Worm (Caenorhabditis elegans) whole organism, midembryonic: ENCODE data around the gene C41C4.9.
A peak's percentile ranks its signal among the peaks of the same experiment; 100 is the strongest.

Experiments used
- T22C8.4 ChIP-seq: fragments of 200-800 bp; sonication (Bioruptor generic); IDR thresholded peaks from 2 replicates; pipeline ENCODE4 v1.3.6; 2022; ENCODE audit warnings: missing genetic modification characterization, missing compliant biosample characterization
- cog-1 ChIP-seq: sonication (generic microtip); optimal IDR thresholded peaks from 2 replicates; lab custom pipeline; 2016; ENCODE audit warnings: missing genetic modification characterization, missing compliant biosample characterization
- flt-1 ChIP-seq: fragments of 200-800 bp; sonication (Bioruptor generic); IDR thresholded peaks from 2 replicates; pipeline ENCODE4 v1.3.6; 2022; ENCODE audit warnings: missing genetic modification characterization, missing compliant biosample characterization
- klf-2 ChIP-seq: fragments of 200-800 bp; sonication (Bioruptor generic); conservative IDR thresholded peaks from 2 replicates; pipeline ENCODE4 v1.3.6; 2022; ENCODE audit warnings: missing genetic modification reagents, missing genetic modification characterization, missing compliant biosample characterization
- med-1 ChIP-seq: sonication (generic microtip); optimal IDR thresholded peaks from 2 replicates; lab custom pipeline; 2017; ENCODE audit warnings: missing genetic modification characterization, mild to moderate bottlenecking, missing compliant biosample characterization, antibody characterized with exemption, missing genetic modification reagents; ENCODE audit not compliant: insufficient read depth
- ztf-23 ChIP-seq: fragments of 200-800 bp; sonication (Bioruptor generic); IDR thresholded peaks from 2 replicates; pipeline ENCODE4 v1.3.6; 2022; ENCODE audit warnings: missing genetic modification reagents, missing genetic modification characterization, missing compliant biosample characterization
- ztf-29 ChIP-seq: fragments of 200-800 bp; sonication (Bioruptor generic); IDR thresholded peaks from 2 replicates; pipeline ENCODE4 v1.3.6; 2022; ENCODE audit warnings: missing genetic modification reagents, missing genetic modification characterization, missing compliant biosample characterization

- TF ChIP-seq cog-1 (tag; lab: Kevin White, UChicago) (peak; percentile 32), med-1 (no peak), ztf-23 (GFP tag; lab: Robert Waterston, UW) (0 out of 2 replicates have a peak, but pooled peaks have one; percentile 32), ztf-29 (GFP tag; lab: Robert Waterston, UW) (no peak), T22C8.4 (GFP tag; lab: Robert Waterston, UW) (no peak), klf-2 (GFP tag; lab: Robert Waterston, UW) (no peak), flt-1 (no peak)
Observed at ce11 chrII:8137379-8137778, 29.9 kb downstream of the C41C4.9 start.
